Worm (Caenorhabditis elegans): ENCODE data around the gene nhr-95.

DNA sequence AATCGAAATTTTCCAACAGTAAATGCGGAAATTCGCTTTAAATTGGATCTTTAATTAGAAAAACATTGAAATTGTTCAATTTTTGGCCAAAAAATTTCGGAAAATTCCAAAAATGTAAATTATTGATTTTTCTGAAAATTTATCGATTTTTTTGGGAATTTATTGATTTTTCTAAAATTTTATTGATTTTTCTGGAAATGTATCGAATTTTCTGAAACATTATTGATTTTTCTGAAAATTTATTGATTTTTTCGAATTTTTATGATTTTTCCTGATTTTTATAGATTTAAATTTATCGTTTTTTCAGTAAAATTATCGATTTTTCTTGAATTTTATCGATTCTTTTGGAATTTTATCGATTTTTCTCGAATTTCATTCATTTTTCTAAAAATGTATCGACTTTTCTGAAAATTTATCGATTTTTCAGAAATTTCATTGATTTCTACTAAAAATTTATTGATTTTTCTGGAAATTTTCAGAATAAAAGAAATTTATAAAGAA lies 34.5 kb upstream of the nhr-95 start:
- TF ChIP-seq ztf-23 (GFP tag; IDR thresholded peaks at IDR 0.05) (no peak), flt-1 (GFP tag; IDR thresholded peaks at IDR 0.05) (no peak), tab-1 (GFP tag; IDR thresholded peaks at IDR 0.05) (no peak), T22C8.4 (GFP tag; IDR thresholded peaks at IDR 0.05) (peak; percentile 89), ref-1 (GFP tag; conservative IDR thresholded peaks at IDR 0.05) (no peak), ztf-29 (GFP tag; IDR thresholded peaks at IDR 0.05) (no peak), med-1 (GFP tag; optimal IDR thresholded peaks at IDR 0.05; ENCODE audit: insufficient read depth) (no peak), cog-1 (tag; optimal IDR thresholded peaks at IDR 0.05) (no peak), klf-2 (GFP tag; conservative IDR thresholded peaks at IDR 0.05) (no peak)

All from whole organism, midembryonic.